Fruit fly (Drosophila melanogaster): ENCODE data around the gene CG42537.
A peak's percentile ranks its signal among the peaks of the same experiment; 100 is the strongest.

The CG42537 gene

dm6 chr3R:6405674-6406565 is 28.3 kb downstream of the CG42537 start, which contains the start of gene Dmtn (continued):
- TF ChIP-seq chinmo (GFP tag; IDR thresholded peaks at IDR 0.05; ENCODE audit: partially characterized antibody) (no peak), lab (GFP tag; optimal IDR thresholded peaks at IDR 0.05) (peak; percentile 52), Hsf (GFP tag; optimal IDR thresholded peaks at IDR 0.05) (peak; percentile 17), HHEX (GFP tag; optimal IDR thresholded peaks at IDR 0.05) (peak; percentile 17), Lhr (GFP tag; optimal IDR thresholded peaks at IDR 0.05) (peak; percentile 80), CG10366 (GFP tag; IDR thresholded peaks at IDR 0.05) (no peak), yki (optimal IDR thresholded peaks at IDR 0.05) (no peak), CG4424 (GFP tag; optimal IDR thresholded peaks at IDR 0.05) (peak; percentile 38), CG11504 (tag; optimal IDR thresholded peaks at IDR 0.05) (peak; percentile 55), ems (GFP tag; optimal IDR thresholded peaks at IDR 0.05) (peak; percentile 6), CG6254 (GFP tag; optimal IDR thresholded peaks at IDR 0.05) (peak; percentile 17), sens (GFP tag) (peak; percentile 68), Antp (GFP tag; optimal IDR thresholded peaks at IDR 0.05) (peak; percentile 29), CG8290 (GFP tag; optimal IDR thresholded peaks at IDR 0.05) (peak; percentile 14), CG8290 (tag; optimal IDR thresholded peaks at IDR 0.05) (peak in 1 of 2 experiments; percentile 80), CG18262 (tag; optimal IDR thresholded peaks at IDR 0.05) (peak; percentile 40), pfk (GFP tag; optimal IDR thresholded peaks at IDR 0.05) (peak; percentile 50), CG7839 (tag; optimal IDR thresholded peaks at IDR 0.05) (peak; percentile 27), klu (GFP tag; IDR thresholded peaks at IDR 0.05) (no peak), CG10147 (GFP tag; optimal IDR thresholded peaks at IDR 0.05) (peak; percentile 38), Rfx (GFP tag; IDR thresholded peaks at IDR 0.05) (no peak), hbn (GFP tag; IDR thresholded peaks at IDR 0.05; ENCODE audit: partially characterized antibody) (no peak), zfh2 (GFP tag; optimal IDR thresholded peaks at IDR 0.05) (peak; percentile 17), Sin3A (optimal IDR thresholded peaks at IDR 0.05) (peak; percentile 33), Med (GFP tag) (peak; percentile 95), nau (GFP tag; optimal IDR thresholded peaks at IDR 0.05) (peak; percentile 39), fd64A (GFP tag; optimal IDR thresholded peaks at IDR 0.05) (peak; percentile 34), MTF-1 (GFP tag; optimal IDR thresholded peaks at IDR 0.05; ENCODE audit: borderline replicate concordance) (peak; percentile 63), Hr3 (GFP tag; optimal IDR thresholded peaks at IDR 0.05) (peak; percentile 3), NC2α (GFP tag; optimal IDR thresholded peaks at IDR 0.05) (peak; percentile 24), CG4282 (GFP tag; optimal IDR thresholded peaks at IDR 0.05) (peak; percentile 71), fd102C (GFP tag; optimal IDR thresholded peaks at IDR 0.05) (peak; percentile 21), CG1647 (GFP tag; optimal IDR thresholded peaks at IDR 0.05) (peak; percentile 43), TFAM (GFP tag; optimal IDR thresholded peaks at IDR 0.05) (peak; percentile 24), scrt (GFP tag; optimal IDR thresholded peaks at IDR 0.05) (peak; percentile 35), Jarid2 (GFP tag; optimal IDR thresholded peaks at IDR 0.05) (peak; percentile 95), emc (GFP tag; optimal IDR thresholded peaks at IDR 0.05) (peak; percentile 37), gro (GFP tag; optimal IDR thresholded peaks at IDR 0.05) (peak; percentile 51), slp2 (GFP tag; optimal IDR thresholded peaks at IDR 0.05) (peak; percentile 2), CG15514 (GFP tag; optimal IDR thresholded peaks at IDR 0.05) (peak; percentile 34), bigmax (GFP tag; optimal IDR thresholded peaks at IDR 0.05) (peak; percentile 1), aop (GFP tag; IDR thresholded peaks at IDR 0.05) (no peak), crp (GFP tag; optimal IDR thresholded peaks at IDR 0.05) (peak in 1 of 2 experiments; percentile 7), gfzf (GFP tag; optimal IDR thresholded peaks at IDR 0.05) (peak; percentile 64), Pdp1 (GFP tag; optimal IDR thresholded peaks at IDR 0.05) (peak in 1 of 2 experiments; percentile 12), psq (GFP tag; optimal IDR thresholded peaks at IDR 0.05) (no peak), tgo (GFP tag; IDR thresholded peaks at IDR 0.05) (no peak), pzg (GFP tag; optimal IDR thresholded peaks at IDR 0.05) (peak; percentile 70), CG7556 (GFP tag; optimal IDR thresholded peaks at IDR 0.05) (peak; percentile 35)

Data from whole organism, embryonic.